Fruit fly (Drosophila melanogaster): ENCODE results near the gene CG17549.

DNA sequence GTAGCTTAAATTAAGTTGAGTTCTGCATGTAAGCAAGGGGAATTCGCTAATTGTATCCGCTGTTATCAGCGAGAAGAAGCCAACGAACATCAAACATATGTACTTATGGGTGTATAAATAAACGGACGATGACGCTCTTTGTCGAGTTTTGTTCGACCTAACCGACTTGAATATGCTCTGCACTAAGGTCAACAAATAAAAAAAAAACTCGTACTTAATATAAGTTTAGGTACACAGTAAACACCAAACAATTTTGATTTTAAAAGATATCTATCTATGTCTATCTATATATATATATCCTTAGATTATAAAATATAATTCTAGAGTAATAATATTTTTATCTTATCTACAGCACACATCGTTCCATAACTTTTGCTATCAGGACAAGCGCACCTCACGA lies 25.3 kb downstream of the CG17549 start:
- TF ChIP-seq psq (optimal IDR thresholded peaks at IDR 0.05): no peak
- TF ChIP-seq h (optimal IDR thresholded peaks at IDR 0.05): no peak
- no peak for TF ChIP-seq Sin3A (optimal IDR thresholded peaks at IDR 0.05)
- no peak for TF ChIP-seq ttk (optimal IDR thresholded peaks at IDR 0.05)

Measured in Kc167 (cell line).